Worm (Caenorhabditis elegans) whole organism, young adult: ENCODE measurements around the gene spcs-3.

Experiments
- F55B11.4 ChIP-seq: sonication (generic microtip); optimal IDR thresholded peaks from 2 replicates; lab custom pipeline; 2016; ENCODE audit warnings: missing compliant biosample characterization, missing genetic modification characterization, borderline replicate concordance; ENCODE audit not compliant: insufficient read depth
- aptf-3 ChIP-seq: fragments of 200-800 bp; sonication (Bioruptor generic); IDR thresholded peaks from 2 replicates; pipeline ENCODE4 v1.3.6; 2022; ENCODE audit warnings: missing genetic modification characterization, missing compliant biosample characterization
- attf-3 ChIP-seq: fragments of 200-800 bp; sonication (Bioruptor generic); conservative IDR thresholded peaks from 2 replicates; pipeline ENCODE4 v1.3.6; 2022; ENCODE audit warnings: missing genetic modification reagents, missing genetic modification characterization, missing compliant biosample characterization
- dpl-1 ChIP-seq: fragments of 150-350 bp; optimal IDR thresholded peaks from 2 replicates; lab custom pipeline; 2014; ENCODE audit warnings: missing biosample characterization, missing genetic modification reagents, missing genetic modification characterization
- nfya-1 ChIP-seq: sonication (generic microtip); optimal IDR thresholded peaks from 2 replicates; lab custom pipeline; 2017; ENCODE audit warnings: antibody characterized with exemption, missing compliant biosample characterization, missing genetic modification characterization, borderline replicate concordance; ENCODE audit not compliant: insufficient read depth
- sea-2 ChIP-seq: fragments of 200-800 bp; sonication (Bioruptor generic); IDR thresholded peaks from 2 replicates; pipeline ENCODE4 v1.3.6; 2022; ENCODE audit warnings: missing genetic modification characterization, missing compliant biosample characterization
- unc-62 ChIP-seq: fragments of 150-350 bp; optimal IDR thresholded peaks from 2 replicates; lab custom pipeline; 2014; ENCODE audit warnings: missing biosample characterization, missing genetic modification reagents, missing genetic modification characterization
- zim-3 ChIP-seq: sonication (generic microtip); optimal IDR thresholded peaks from 2 replicates; lab custom pipeline; 2017; ENCODE audit warnings: mild to moderate bottlenecking, missing genetic modification characterization, moderate library complexity, missing compliant biosample characterization

DNA sequence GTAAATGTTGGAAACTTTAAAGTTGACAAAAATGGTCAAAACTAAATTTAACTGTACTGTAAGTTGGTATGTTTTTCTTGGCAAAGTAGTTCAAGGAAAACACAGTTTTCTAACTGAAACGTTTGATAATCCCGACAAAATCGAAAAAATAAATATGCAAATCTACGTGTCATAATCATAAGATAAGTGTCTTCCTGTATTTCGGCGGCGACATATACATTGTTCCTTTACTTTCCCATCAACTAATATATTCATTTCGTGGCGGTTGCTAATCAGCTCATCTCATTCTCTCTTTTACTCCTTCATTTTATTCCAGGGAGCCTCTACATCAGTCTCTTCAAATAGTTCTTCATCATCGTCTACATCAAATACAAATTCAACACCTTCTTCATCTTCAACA, 23.0 kb downstream of the spcs-3 start:
- no peak for TF ChIP-seq aptf-3 (GFP tag; lab: Robert Waterston, UW)
- TF ChIP-seq nfya-1 (tag; lab: Kevin White, UChicago) = no peak
- no peak for TF ChIP-seq zim-3 (tag; lab: Kevin White, UChicago)
- TF ChIP-seq attf-3 = no peak
- no peak for TF ChIP-seq dpl-1 (GFP tag; lab: Kevin White, UChicago)
- TF ChIP-seq unc-62 (GFP tag; lab: Kevin White, UChicago) = no peak
- no peak for TF ChIP-seq F55B11.4
- no peak for TF ChIP-seq sea-2 (GFP tag; lab: Robert Waterston, UW)
